Fruit fly (Drosophila melanogaster): Measurements from ENCODE around the gene Doc3.

Gene Doc3

DNA sequence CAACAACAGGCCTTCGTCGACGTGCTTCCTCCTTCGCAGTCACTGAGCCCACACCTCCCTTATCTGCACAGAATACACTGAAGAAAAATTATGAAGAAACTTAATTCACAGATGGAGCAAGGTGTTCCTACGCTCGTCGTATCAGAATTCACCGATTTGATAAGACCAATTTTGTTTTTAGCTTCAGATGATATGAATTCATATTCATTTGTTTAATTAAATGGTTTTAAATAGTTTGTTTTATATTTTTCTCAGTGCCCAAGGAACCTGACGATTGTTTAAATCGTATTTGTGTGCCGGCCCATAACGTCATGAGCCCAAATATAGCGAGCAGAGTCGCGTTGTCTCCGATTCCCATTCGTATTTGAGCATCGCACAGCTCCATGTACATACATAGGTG is 18.6 kb downstream of the Doc3 start (continued):
- TF ChIP-seq bsh (GFP tag; optimal IDR thresholded peaks at IDR 0.05), result peak in 1 of 2 experiments; percentile 77
- TF ChIP-seq Adf1 (GFP tag; IDR thresholded peaks at IDR 0.05), result no peak
- TF ChIP-seq CG7987 (GFP tag; optimal IDR thresholded peaks at IDR 0.05), result no peak
- no peak for TF ChIP-seq CTCF (GFP tag; optimal IDR thresholded peaks at IDR 0.05)
- TF ChIP-seq Ets65A (GFP tag), result peak; percentile 96
- no peak for TF ChIP-seq slou (GFP tag; optimal IDR thresholded peaks at IDR 0.05)
- peak; percentile 59 for TF ChIP-seq bab2 (GFP tag; optimal IDR thresholded peaks at IDR 0.05)
- no peak for TF ChIP-seq Scr (GFP tag; IDR thresholded peaks at IDR 0.05; ENCODE audit: partially characterized antibody)
- TF ChIP-seq CG31365 (tag; optimal IDR thresholded peaks at IDR 0.05), result no peak
- peak; percentile 23 for TF ChIP-seq jumu (GFP tag; optimal IDR thresholded peaks at IDR 0.05)
- TF ChIP-seq Ada2b (GFP tag; IDR thresholded peaks at IDR 0.05), result peak; percentile 54; the same call in 1 of the 2 replicates
- no peak for TF ChIP-seq mld (GFP tag; IDR thresholded peaks at IDR 0.05; ENCODE audit: partially characterized antibody)
- no peak for TF ChIP-seq Vsx1 (GFP tag; optimal IDR thresholded peaks at IDR 0.05)
- TF ChIP-seq CG12942 (GFP tag; optimal IDR thresholded peaks at IDR 0.05), result peak; percentile 8
- no peak for TF ChIP-seq CG16779 (GFP tag; IDR thresholded peaks at IDR 0.05)
- peak; percentile 49 for TF ChIP-seq CG15601 (tag; optimal IDR thresholded peaks at IDR 0.05)
- no peak for TF ChIP-seq ato (GFP tag; IDR thresholded peaks at IDR 0.05; ENCODE audit: partially characterized antibody)
- TF ChIP-seq kah (GFP tag; optimal IDR thresholded peaks at IDR 0.05), result no peak
- TF ChIP-seq Max (GFP tag; optimal IDR thresholded peaks at IDR 0.05), result peak; percentile 55
- no peak for TF ChIP-seq abd-A (tag; optimal IDR thresholded peaks at IDR 0.05)
- TF ChIP-seq chn (GFP tag; optimal IDR thresholded peaks at IDR 0.05), result peak; percentile 73
- TF ChIP-seq kay (GFP tag; optimal IDR thresholded peaks at IDR 0.05), result no peak
- TF ChIP-seq E2f2 (GFP tag; IDR thresholded peaks at IDR 0.05), result peak; percentile 21; the same call in 1 of the 2 replicates
- TF ChIP-seq lbe (GFP tag; optimal IDR thresholded peaks at IDR 0.05), result no peak
- TF ChIP-seq Sox102F (GFP tag; optimal IDR thresholded peaks at IDR 0.05), result peak; percentile 51
- TF ChIP-seq Hmr (GFP tag; optimal IDR thresholded peaks at IDR 0.05), result peak; percentile 28
- TF ChIP-seq Spps (tag; optimal IDR thresholded peaks at IDR 0.05), result peak; percentile 65
- TF ChIP-seq B-H1 (GFP tag; IDR thresholded peaks at IDR 0.05), result no peak
- TF ChIP-seq HLHmδ (GFP tag; optimal IDR thresholded peaks at IDR 0.05), result no peak
- peak; percentile 71 for TF ChIP-seq az2 (GFP tag; optimal IDR thresholded peaks at IDR 0.05)
- TF ChIP-seq tup (GFP tag; optimal IDR thresholded peaks at IDR 0.05), result peak; percentile 48
- no peak for TF ChIP-seq CG34376 (GFP tag; optimal IDR thresholded peaks at IDR 0.05)
- 0 out of 2 replicates have a peak, but pooled peaks have one; percentile 22 for TF ChIP-seq MBD-R2 (GFP tag; IDR thresholded peaks at IDR 0.05)
- peak; percentile 28 for TF ChIP-seq Antp (GFP tag; optimal IDR thresholded peaks at IDR 0.05)
- TF ChIP-seq tgo (GFP tag; IDR thresholded peaks at IDR 0.05), result peak; percentile 65
- no peak for TF ChIP-seq D (optimal IDR thresholded peaks at IDR 0.05)
- TF ChIP-seq D (GFP tag; optimal IDR thresholded peaks at IDR 0.05), result peak; percentile 55
- no peak for TF ChIP-seq gce (GFP tag; IDR thresholded peaks at IDR 0.05)
- TF ChIP-seq CG4617 (GFP tag; optimal IDR thresholded peaks at IDR 0.05; ENCODE audit: borderline replicate concordance), result no peak
- no peak for TF ChIP-seq ftz-f1 (GFP tag; optimal IDR thresholded peaks at IDR 0.05)
- 0 out of 3 replicates have a peak, but pooled peaks have one; percentile 7 for TF ChIP-seq Mrtf (GFP tag; IDR thresholded peaks at IDR 0.05)
- peak; percentile 35 for TF ChIP-seq CG3281 (GFP tag; optimal IDR thresholded peaks at IDR 0.05)
- TF ChIP-seq cg (GFP tag; optimal IDR thresholded peaks at IDR 0.05), result no peak
- peak; percentile 64 for TF ChIP-seq CG12744 (GFP tag; optimal IDR thresholded peaks at IDR 0.05)
- TF ChIP-seq Oaz (GFP tag; IDR thresholded peaks at IDR 0.05), result no peak
- peak; percentile 39 for TF ChIP-seq ewg (GFP tag; optimal IDR thresholded peaks at IDR 0.05)
- TF ChIP-seq CG4282 (GFP tag; optimal IDR thresholded peaks at IDR 0.05), result no peak
- TF ChIP-seq Atf-2 (GFP tag; optimal IDR thresholded peaks at IDR 0.05), result peak; percentile 46
- peak; percentile 19; the same call in 1 of the 2 replicates for TF ChIP-seq Gsc (GFP tag; IDR thresholded peaks at IDR 0.05)
- no peak for TF ChIP-seq aop (GFP tag; IDR thresholded peaks at IDR 0.05)
- TF ChIP-seq Ets97D (GFP tag; optimal IDR thresholded peaks at IDR 0.05), result peak; percentile 5
- TF ChIP-seq bigmax (GFP tag; optimal IDR thresholded peaks at IDR 0.05), result no peak

Measured in whole organism, embryonic.